Fruit fly (Drosophila melanogaster) whole organism, embryonic: ENCODE data around the gene aos.
A peak's percentile ranks its signal among the peaks of the same experiment; 100 is the strongest.

Experiments used
- Ada2b ChIP-seq: fragments of 200-800 bp; sonication (Bioruptor generic); IDR thresholded peaks from 2 replicates; pipeline ENCODE4 v1.3.6; 2022; ENCODE audit warnings: missing biosample characterization, missing genetic modification characterization
- Blimp-1 ChIP-seq: fragments of 200-800 bp; sonication (Bioruptor generic); optimal IDR thresholded peaks from 3 replicates; lab custom pipeline; 2018; ENCODE audit warnings: missing biosample characterization, missing genetic modification characterization, mild to moderate bottlenecking, moderate library complexity, missing genetic modification reagents
- CG10267 ChIP-seq: fragments of 200-800 bp; sonication (Bioruptor generic); optimal IDR thresholded peaks from 2 replicates; lab custom pipeline; 2018; ENCODE audit warnings: missing biosample characterization, mild to moderate bottlenecking, missing genetic modification characterization, moderate library complexity
- CG11456 ChIP-seq: fragments of 200-800 bp; sonication (Bioruptor generic); IDR thresholded peaks from 3 replicates; pipeline ENCODE4 v1.3.6; 2022; ENCODE audit warnings: missing biosample characterization, missing genetic modification characterization
- CG11504 ChIP-seq: fragments of 200-800 bp; sonication (Bioruptor generic); optimal IDR thresholded peaks from 3 replicates; lab custom pipeline; 2019; ENCODE audit warnings: missing biosample characterization, mild to moderate bottlenecking, missing genetic modification characterization, moderate library complexity
- CG13287 ChIP-seq: fragments of 200-800 bp; sonication (Bioruptor generic); IDR thresholded peaks from 2 replicates; pipeline ENCODE4 v1.3.6; 2022; ENCODE audit warnings: missing biosample characterization, missing genetic modification characterization; ENCODE audit not compliant: partially characterized antibody
- CG13424 ChIP-seq: fragments of 200-800 bp; sonication (Bioruptor generic); optimal IDR thresholded peaks from 2 replicates; lab custom pipeline; 2019; ENCODE audit warnings: missing biosample characterization, mild to moderate bottlenecking, missing genetic modification characterization, moderate library complexity
- CG15073 ChIP-seq: fragments of 200-800 bp; sonication (Bioruptor generic); optimal IDR thresholded peaks from 2 replicates; lab custom pipeline; 2016; ENCODE audit warnings: missing biosample characterization, missing genetic modification characterization
- CG1603 ChIP-seq: fragments of 200-800 bp; sonication (Bioruptor generic); optimal IDR thresholded peaks from 2 replicates; lab custom pipeline; 2019; ENCODE audit warnings: missing biosample characterization, mild to moderate bottlenecking, missing genetic modification characterization, moderate library complexity
- CG17359 ChIP-seq: fragments of 200-800 bp; sonication (Bioruptor generic); optimal IDR thresholded peaks from 3 replicates; lab custom pipeline; 2018; ENCODE audit warnings: missing biosample characterization, mild to moderate bottlenecking, missing genetic modification characterization, moderate library complexity
- CG18262 ChIP-seq: fragments of 200-800 bp; optimal IDR thresholded peaks from 3 replicates; lab custom pipeline; 2019; ENCODE audit warnings: missing biosample characterization, mild to moderate bottlenecking, missing genetic modification characterization, moderate library complexity
- CG18599 ChIP-seq: fragments of 200-800 bp; sonication (Bioruptor generic); optimal IDR thresholded peaks from 3 replicates; lab custom pipeline; 2017; ENCODE audit warnings: missing biosample characterization, missing genetic modification characterization, mild to moderate bottlenecking, moderate library complexity, missing genetic modification reagents
- CG2199 ChIP-seq: fragments of 200-800 bp; sonication (Bioruptor generic); IDR thresholded peaks from 3 replicates; pipeline ENCODE4 v1.3.6; 2022; ENCODE audit warnings: missing biosample characterization, missing genetic modification characterization
- CG31441 ChIP-seq: fragments of 200-800 bp; sonication (Bioruptor generic); IDR thresholded peaks from 2 replicates; pipeline ENCODE4 v1.3.6; 2022; ENCODE audit warnings: missing biosample characterization, missing genetic modification characterization
- CG3838 ChIP-seq: fragments of 200-800 bp; sonication (Bioruptor generic); optimal IDR thresholded peaks from 3 replicates; lab custom pipeline; 2016; ENCODE audit warnings: missing biosample characterization, missing genetic modification characterization
- CG4360 ChIP-seq: fragments of 200-800 bp; sonication (Bioruptor generic); IDR thresholded peaks from 2 replicates; pipeline ENCODE4 v1.3.6; 2022; ENCODE audit warnings: missing biosample characterization, missing genetic modification characterization
- CG4854 ChIP-seq: fragments of 200-800 bp; sonication (Bioruptor generic); optimal IDR thresholded peaks from 2 replicates; lab custom pipeline; 2016; ENCODE audit warnings: missing biosample characterization, missing genetic modification characterization, inconsistent platforms
- CG6813 ChIP-seq: fragments of 200-800 bp; sonication (Bioruptor generic); optimal IDR thresholded peaks from 2 replicates; lab custom pipeline; 2017; ENCODE audit warnings: missing biosample characterization, missing genetic modification characterization, mild to moderate bottlenecking, moderate library complexity, missing genetic modification reagents
- CG7745 ChIP-seq: fragments of 200-800 bp; sonication (Bioruptor generic); optimal IDR thresholded peaks from 2 replicates; lab custom pipeline; 2018; ENCODE audit warnings: missing biosample characterization, mild to moderate bottlenecking, missing genetic modification characterization, moderate library complexity
- CG7839 ChIP-seq: fragments of 200-800 bp; sonication (Bioruptor generic); optimal IDR thresholded peaks from 3 replicates; lab custom pipeline; 2018; ENCODE audit warnings: missing biosample characterization, mild to moderate bottlenecking, missing genetic modification characterization, moderate library complexity
- CG8089 ChIP-seq: fragments of 200-800 bp; sonication (Bioruptor generic); optimal IDR thresholded peaks from 3 replicates; lab custom pipeline; 2016; ENCODE audit warnings: missing biosample characterization, missing genetic modification characterization
- Dp ChIP-seq: fragments of 200-800 bp; sonication (Bioruptor generic); optimal IDR thresholded peaks from 2 replicates; lab custom pipeline; 2018; ENCODE audit warnings: missing biosample characterization, mild to moderate bottlenecking, missing genetic modification characterization, moderate library complexity
- HLH54F ChIP-seq: fragments of 200-800 bp; sonication (Bioruptor generic); optimal IDR thresholded peaks from 3 replicates; lab custom pipeline; 2016; ENCODE audit warnings: missing biosample characterization, missing genetic modification characterization
- HmgZ ChIP-seq: fragments of 200-800 bp; sonication (Bioruptor generic); optimal IDR thresholded peaks from 2 replicates; lab custom pipeline; 2018; ENCODE audit warnings: missing biosample characterization, mild to moderate bottlenecking, missing genetic modification characterization
- Mes4 ChIP-seq: fragments of 200-800 bp; sonication (Bioruptor generic); optimal IDR thresholded peaks from 2 replicates; lab custom pipeline; 2016; ENCODE audit warnings: missing biosample characterization, missing genetic modification characterization
- Pdp1 ChIP-seq, 2 experiments: fragments of 200-800 bp; sonication (Bioruptor generic); optimal IDR thresholded peaks; 3 replicates each; lab custom pipeline; 2016; ENCODE audit warnings: missing biosample characterization in 2 of 2, missing genetic modification characterization in 2 of 2, mild to moderate bottlenecking in 1 of 2, moderate library complexity in 1 of 2
- az2 ChIP-seq: fragments of 200-800 bp; sonication (Bioruptor generic); optimal IDR thresholded peaks from 3 replicates; lab custom pipeline; 2016; ENCODE audit warnings: missing biosample characterization, missing genetic modification characterization
- bcd ChIP-seq: fragments of 200-800 bp; sonication (Bioruptor generic); optimal IDR thresholded peaks from 2 replicates; lab custom pipeline; 2017; ENCODE audit warnings: missing biosample characterization, mild to moderate bottlenecking, missing genetic modification characterization
- btn ChIP-seq: fragments of 200-800 bp; sonication (Bioruptor generic); optimal IDR thresholded peaks from 2 replicates; lab custom pipeline; 2016; ENCODE audit warnings: missing biosample characterization, missing genetic modification characterization
- esg ChIP-seq: fragments of 200-800 bp; sonication (Bioruptor generic); conservative IDR thresholded peaks from 2 replicates; pipeline ENCODE4 v1.3.6; 2022; ENCODE audit warnings: missing biosample characterization, missing genetic modification characterization
- ewg ChIP-seq: fragments of 200-800 bp; sonication (Bioruptor generic); optimal IDR thresholded peaks from 3 replicates; lab custom pipeline; 2017; ENCODE audit warnings: mild to moderate bottlenecking, missing biosample characterization, missing genetic modification reagents, missing genetic modification characterization
- fd96Cb ChIP-seq: fragments of 200-800 bp; sonication (Bioruptor generic); optimal IDR thresholded peaks from 2 replicates; lab custom pipeline; 2018; ENCODE audit warnings: missing biosample characterization, mild to moderate bottlenecking, missing genetic modification characterization, moderate library complexity
- gem ChIP-seq: fragments of 200-800 bp; sonication (Bioruptor generic); optimal IDR thresholded peaks from 2 replicates; lab custom pipeline; 2019; ENCODE audit warnings: missing biosample characterization, mild to moderate bottlenecking, missing genetic modification characterization, moderate library complexity
- gsb ChIP-seq: fragments of 200-800 bp; sonication (Bioruptor generic); IDR thresholded peaks from 2 replicates; pipeline ENCODE4 v1.3.6; 2022; ENCODE audit warnings: missing biosample characterization, missing genetic modification characterization
- h ChIP-seq: fragments of >200 bp; optimal IDR thresholded peaks from 2 replicates; lab custom pipeline; 2017
- kni ChIP-seq: fragments of 200-800 bp; sonication (Bioruptor generic); optimal IDR thresholded peaks from 3 replicates; lab custom pipeline; 2017; ENCODE audit warnings: mild to moderate bottlenecking, missing biosample characterization, missing genetic modification reagents, missing genetic modification characterization
- lilli ChIP-seq: fragments of 200-800 bp; sonication (Bioruptor generic); optimal IDR thresholded peaks from 3 replicates; lab custom pipeline; 2016; ENCODE audit warnings: missing biosample characterization, missing genetic modification characterization
- lola ChIP-seq, 3 experiments: fragments of >200 bp in 2 of 3; fragments of 200-800 bp in 1 of 3; sonication (Bioruptor generic) in 1 of 3; optimal IDR thresholded peaks; 2 replicates each; lab custom pipeline; 2017 to 2019; ENCODE audit warnings: missing biosample characterization in 3 of 3, missing genetic modification characterization in 3 of 3, mild to moderate bottlenecking in 1 of 3, moderate library complexity in 1 of 3
- luna ChIP-seq: fragments of 200-800 bp; sonication (Bioruptor generic); optimal IDR thresholded peaks from 2 replicates; lab custom pipeline; 2016; ENCODE audit warnings: missing biosample characterization, missing genetic modification characterization
- nau ChIP-seq: fragments of 200-800 bp; sonication (Bioruptor generic); optimal IDR thresholded peaks from 3 replicates; lab custom pipeline; 2017; ENCODE audit warnings: missing biosample characterization, mild to moderate bottlenecking, missing genetic modification characterization, missing genetic modification reagents
- otp ChIP-seq: fragments of 200-800 bp; sonication (Bioruptor generic); IDR thresholded peaks from 3 replicates; pipeline ENCODE4, ENCODE4 v1.3.6; 2022; ENCODE audit warnings: missing biosample characterization, missing genetic modification characterization
- ro ChIP-seq: fragments of 200-800 bp; sonication (Bioruptor generic); IDR thresholded peaks from 2 replicates; pipeline ENCODE4 v1.3.6; 2022; ENCODE audit warnings: missing biosample characterization, missing genetic modification characterization
- salm ChIP-seq: fragments of 200-800 bp; sonication (Bioruptor generic); optimal IDR thresholded peaks from 2 replicates; lab custom pipeline; 2018; ENCODE audit warnings: missing biosample characterization, mild to moderate bottlenecking, missing genetic modification characterization
- sens-2 ChIP-seq: fragments of 200-800 bp; sonication (Bioruptor generic); IDR thresholded peaks from 2 replicates; pipeline ENCODE4 v1.3.6; 2022; ENCODE audit warnings: missing biosample characterization, missing genetic modification characterization
- sima ChIP-seq: fragments of 200-800 bp; sonication (Bioruptor generic); optimal IDR thresholded peaks from 2 replicates; lab custom pipeline; 2016; ENCODE audit warnings: missing biosample characterization, missing genetic modification characterization
- sr ChIP-seq: fragments of 200-800 bp; sonication (Bioruptor generic); IDR thresholded peaks from 3 replicates; pipeline ENCODE4 v1.3.6; 2022; ENCODE audit warnings: missing biosample characterization, missing genetic modification characterization
- tap ChIP-seq: fragments of 200-800 bp; optimal IDR thresholded peaks from 3 replicates; lab custom pipeline; 2019; ENCODE audit warnings: missing biosample characterization, mild to moderate bottlenecking, missing genetic modification characterization, moderate library complexity
- vnd ChIP-seq: fragments of 200-800 bp; sonication (Bioruptor generic); IDR thresholded peaks from 3 replicates; pipeline ENCODE4 v1.3.6; 2022; ENCODE audit warnings: missing biosample characterization, missing genetic modification characterization; ENCODE audit not compliant: partially characterized antibody

aos gene

dm6 chr3L:16451887-16452751, 31.3 kb downstream of the aos start, which contains the start of gene dsx-c73A (continued):
- no peak for TF ChIP-seq HmgZ (tag; lab: Kevin White, UChicago)
- no peak for TF ChIP-seq luna (GFP tag; lab: Kevin White, UChicago)
- peak; percentile 97 for TF ChIP-seq CG2199 (GFP tag; lab: Robert Waterston, UW)
- TF ChIP-seq gem (tag; lab: Kevin White, UChicago): peak; percentile 56
- peak; percentile 34 for TF ChIP-seq nau
- peak; percentile 53 for TF ChIP-seq CG10267 (tag; lab: Kevin White, UChicago)
- TF ChIP-seq sr (GFP tag; lab: Robert Waterston, UW): no peak
- peak; percentile 10 for TF ChIP-seq ewg
- peak; percentile 29; the same call in 1 of the 2 replicates for TF ChIP-seq CG4360 (GFP tag; lab: Robert Waterston, UW)
- no peak for TF ChIP-seq ro (GFP tag; lab: Robert Waterston, UW)
- TF ChIP-seq Mes4 (GFP tag; lab: Kevin White, UChicago): no peak
- peak; percentile 32 for TF ChIP-seq CG13424 (tag; lab: Kevin White, UChicago)
- peak; percentile 28 for TF ChIP-seq CG17359 (tag; lab: Kevin White, UChicago)
- TF ChIP-seq gsb (GFP tag; lab: Robert Waterston, UW): no peak
- peak in 1 of 3 experiments; percentile 74 for TF ChIP-seq lola (GFP tag; optimal IDR thresholded peaks at IDR 0.05; lab: Kevin White, UChicago)
- TF ChIP-seq Blimp-1 (GFP tag; lab: Kevin White, UChicago): peak; percentile 74
- TF ChIP-seq Pdp1 (GFP tag; optimal IDR thresholded peaks at IDR 0.05; lab: Kevin White, UChicago): peak in 1 of 2 experiments; percentile 23
- TF ChIP-seq kni: peak; percentile 45
- no peak for TF ChIP-seq btn (GFP tag; lab: Kevin White, UChicago)
- TF ChIP-seq Ada2b: 0 out of 2 replicates have a peak, but pooled peaks have one; percentile 25
- peak; percentile 27 for TF ChIP-seq lilli
- TF ChIP-seq esg (GFP tag; lab: Robert Waterston, UW): no peak
- peak; percentile 36 for TF ChIP-seq az2
- no peak for TF ChIP-seq CG15073 (GFP tag; lab: Kevin White, UChicago)
- TF ChIP-seq CG31441 (GFP tag; lab: Robert Waterston, UW): peak; percentile 52; the same call in 1 of the 2 replicates
- TF ChIP-seq CG11504: peak; percentile 99
- peak; percentile 5 for TF ChIP-seq bcd (GFP tag; lab: Kevin White, UChicago)
- no peak for TF ChIP-seq salm (tag; lab: Kevin White, UChicago)
- TF ChIP-seq fd96Cb (tag; lab: Kevin White, UChicago): peak; percentile 53
- TF ChIP-seq HLH54F: no peak
- TF ChIP-seq sima (GFP tag; lab: Kevin White, UChicago): no peak
- no peak for TF ChIP-seq CG6813
- TF ChIP-seq CG18599 (GFP tag; lab: Kevin White, UChicago): no peak
- no peak for TF ChIP-seq tap
- TF ChIP-seq CG11456 (GFP tag; lab: Robert Waterston, UW): 0 out of 3 replicates have a peak, but pooled peaks have one; percentile 17
- TF ChIP-seq vnd (GFP tag; lab: Robert Waterston, UW): no peak
- TF ChIP-seq CG1603 (tag; lab: Kevin White, UChicago): peak; percentile 5
- TF ChIP-seq otp (GFP tag; lab: Robert Waterston, UW): no peak
- no peak for TF ChIP-seq CG7745 (tag; lab: Kevin White, UChicago)
- 0 out of 2 replicates have a peak, but pooled peaks have one; percentile 31 for TF ChIP-seq CG13287 (GFP tag; lab: Robert Waterston, UW)
- TF ChIP-seq CG8089 (GFP tag; lab: Kevin White, UChicago): no peak
- no peak for TF ChIP-seq Dp (GFP tag; lab: Kevin White, UChicago)
- TF ChIP-seq CG3838: no peak
- no peak for TF ChIP-seq CG4854 (GFP tag; lab: Kevin White, UChicago)
- peak; percentile 60 for TF ChIP-seq CG18262 (tag; lab: Kevin White, UChicago)
- TF ChIP-seq sens-2: no peak
- TF ChIP-seq h (lab: Kevin White, UChicago): no peak
- TF ChIP-seq CG7839 (tag; lab: Kevin White, UChicago): peak; percentile 45
